Worm (Caenorhabditis elegans): ENCODE data around the gene C38D9.2.

Gene C38D9.2

DNA sequence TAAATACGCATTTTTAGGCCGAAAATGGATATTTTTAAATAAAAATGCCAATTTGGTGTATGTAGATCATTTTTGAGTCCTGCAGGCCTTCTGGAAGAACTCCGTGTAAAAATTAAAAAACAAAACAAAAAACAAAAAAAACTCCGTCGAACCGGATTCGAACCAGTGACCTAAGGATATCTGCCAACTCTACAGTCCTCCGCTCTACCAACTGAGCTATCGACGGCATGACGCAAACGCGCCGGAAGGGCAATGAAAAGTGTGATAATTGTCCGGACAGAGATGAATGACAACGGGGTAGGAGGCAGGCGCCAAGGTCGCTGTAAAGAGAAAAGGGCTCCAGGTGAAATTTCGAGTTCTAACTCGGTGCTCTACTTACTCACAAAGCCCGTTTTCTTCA lies 24.6 kb upstream of the C38D9.2 start:
- no peak for TF ChIP-seq med-1 (GFP tag; optimal IDR thresholded peaks at IDR 0.05; ENCODE audit: insufficient read depth)
- TF ChIP-seq T22C8.4 (GFP tag; IDR thresholded peaks at IDR 0.05), result no peak
- peak; percentile 57 for TF ChIP-seq klf-2 (GFP tag; conservative IDR thresholded peaks at IDR 0.05)
- TF ChIP-seq tab-1 (GFP tag; IDR thresholded peaks at IDR 0.05), result 0 out of 2 replicates have a peak, but pooled peaks have one; percentile 65
- peak; percentile 59; the same call in 1 of the 2 replicates for TF ChIP-seq flt-1 (GFP tag; IDR thresholded peaks at IDR 0.05)
- TF ChIP-seq ztf-23 (GFP tag; IDR thresholded peaks at IDR 0.05), result peak; percentile 53; the same call in 1 of the 2 replicates
- TF ChIP-seq cog-1 (tag; optimal IDR thresholded peaks at IDR 0.05), result no peak
- no peak for TF ChIP-seq ref-1 (GFP tag; conservative IDR thresholded peaks at IDR 0.05)
- no peak for TF ChIP-seq ztf-29 (GFP tag; IDR thresholded peaks at IDR 0.05)

DNA sequence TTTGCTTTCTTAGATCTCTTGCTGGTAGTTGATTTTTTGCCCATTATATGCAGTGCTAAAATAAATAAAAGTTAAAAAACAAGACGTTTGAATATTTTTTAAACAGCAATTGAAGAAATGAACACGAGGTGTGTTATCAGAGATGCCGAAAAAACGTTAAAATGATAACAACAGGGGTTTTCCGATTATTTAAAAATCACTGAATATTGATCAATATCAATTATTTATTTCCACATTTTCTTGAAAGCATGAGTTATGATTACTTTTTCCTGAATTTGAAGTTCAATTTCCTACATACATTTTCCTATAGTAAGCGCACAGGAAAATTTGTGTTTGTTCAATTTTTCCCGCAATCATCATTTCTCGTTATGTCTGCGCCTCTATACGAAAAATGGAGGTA lies 20.0 kb upstream of the C38D9.2 start:
- TF ChIP-seq ztf-23 (GFP tag; IDR thresholded peaks at IDR 0.05) (no peak), med-1 (GFP tag; optimal IDR thresholded peaks at IDR 0.05; ENCODE audit: insufficient read depth) (no peak), ref-1 (GFP tag; conservative IDR thresholded peaks at IDR 0.05) (no peak), cog-1 (tag; optimal IDR thresholded peaks at IDR 0.05) (no peak), klf-2 (GFP tag; conservative IDR thresholded peaks at IDR 0.05) (no peak), T22C8.4 (GFP tag; IDR thresholded peaks at IDR 0.05) (no peak), ztf-29 (GFP tag; IDR thresholded peaks at IDR 0.05) (no peak)

DNA sequence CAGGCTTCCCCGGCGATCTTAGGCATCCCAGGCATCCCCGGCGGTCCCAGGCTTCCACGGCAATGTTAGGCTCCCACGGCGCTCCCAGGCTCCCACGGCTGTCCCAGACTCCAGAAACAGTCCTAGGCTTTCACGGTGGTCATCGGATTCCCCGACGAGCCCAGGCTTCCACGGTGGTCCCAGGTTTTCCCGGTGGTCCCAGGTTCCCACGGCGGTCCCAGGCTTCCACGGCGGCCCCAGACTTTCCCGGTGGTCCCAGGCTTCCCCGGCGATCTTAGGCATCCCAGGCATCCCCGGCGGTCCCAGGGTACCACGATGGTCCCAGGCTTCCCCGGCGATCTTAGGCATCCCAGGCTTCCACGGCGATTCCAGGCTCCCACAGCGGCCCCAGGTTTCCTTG lies 18.3 kb upstream of the C38D9.2 start:
- TF ChIP-seq ztf-29 (GFP tag; IDR thresholded peaks at IDR 0.05), result no peak
- TF ChIP-seq T22C8.4 (GFP tag; IDR thresholded peaks at IDR 0.05), result no peak
- no peak for TF ChIP-seq flt-1 (GFP tag; IDR thresholded peaks at IDR 0.05)
- no peak for TF ChIP-seq med-1 (GFP tag; optimal IDR thresholded peaks at IDR 0.05; ENCODE audit: insufficient read depth)
- TF ChIP-seq cog-1 (tag; optimal IDR thresholded peaks at IDR 0.05), result no peak
- no peak for TF ChIP-seq tab-1 (GFP tag; IDR thresholded peaks at IDR 0.05)

DNA sequence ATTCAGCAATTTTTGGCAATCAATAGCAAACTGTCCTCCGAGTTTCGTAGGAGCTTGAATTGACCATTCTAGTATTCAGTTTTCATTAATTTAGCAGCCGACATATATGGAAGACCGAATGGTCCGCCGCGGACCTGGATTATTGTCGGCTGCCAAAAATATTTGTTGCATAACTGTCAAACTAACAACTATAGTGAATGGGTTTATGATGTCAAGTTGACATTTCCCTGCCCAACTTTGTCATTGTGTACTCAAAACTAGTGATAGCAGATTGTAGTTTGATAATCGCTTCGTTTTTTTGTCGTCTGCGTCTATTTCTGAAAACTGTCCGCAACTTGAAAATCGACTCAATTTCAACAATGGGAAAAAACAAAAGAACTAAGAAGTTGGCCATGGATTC lies 17.6 kb upstream of the C38D9.2 start, which contains the start of gene fbxa-176:
Gene fbxa-176, plus strand, starts transcription at position 314 of the 400 bp plus-strand sequence.
- TF ChIP-seq med-1 (GFP tag; optimal IDR thresholded peaks at IDR 0.05; ENCODE audit: insufficient read depth) (no peak), ztf-23 (GFP tag; IDR thresholded peaks at IDR 0.05) (no peak), ztf-29 (GFP tag; IDR thresholded peaks at IDR 0.05) (no peak), cog-1 (tag; optimal IDR thresholded peaks at IDR 0.05) (no peak), flt-1 (GFP tag; IDR thresholded peaks at IDR 0.05) (no peak)

DNA sequence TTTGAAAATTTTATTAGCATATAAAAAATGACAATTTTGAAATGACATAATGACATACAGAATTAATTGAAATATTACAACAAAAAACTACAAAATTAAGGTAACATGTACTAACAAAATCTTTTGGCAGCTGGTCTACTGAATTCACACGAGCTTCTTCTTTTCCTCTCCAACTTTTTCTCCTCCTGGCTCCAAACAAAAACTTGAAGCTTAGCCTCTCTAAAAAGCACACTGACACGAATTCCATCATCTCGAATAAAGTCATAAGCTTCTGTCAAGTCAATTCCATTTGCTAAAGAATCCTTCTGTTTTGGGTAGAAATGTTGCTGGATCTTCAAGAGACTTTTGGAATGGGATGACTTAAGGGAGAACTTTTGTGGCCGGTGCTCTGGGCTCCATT lies 15.6 kb upstream of the C38D9.2 start:
- no peak for TF ChIP-seq T22C8.4 (GFP tag; IDR thresholded peaks at IDR 0.05)
- no peak for TF ChIP-seq flt-1 (GFP tag; IDR thresholded peaks at IDR 0.05)
- no peak for TF ChIP-seq klf-2 (GFP tag; conservative IDR thresholded peaks at IDR 0.05)
- TF ChIP-seq ref-1 (GFP tag; conservative IDR thresholded peaks at IDR 0.05), result no peak
- no peak for TF ChIP-seq cog-1 (tag; optimal IDR thresholded peaks at IDR 0.05)
- TF ChIP-seq ztf-29 (GFP tag; IDR thresholded peaks at IDR 0.05), result no peak
- TF ChIP-seq ztf-23 (GFP tag; IDR thresholded peaks at IDR 0.05), result no peak
- TF ChIP-seq med-1 (GFP tag; optimal IDR thresholded peaks at IDR 0.05; ENCODE audit: insufficient read depth), result no peak
- TF ChIP-seq tab-1 (GFP tag; IDR thresholded peaks at IDR 0.05), result no peak

DNA sequence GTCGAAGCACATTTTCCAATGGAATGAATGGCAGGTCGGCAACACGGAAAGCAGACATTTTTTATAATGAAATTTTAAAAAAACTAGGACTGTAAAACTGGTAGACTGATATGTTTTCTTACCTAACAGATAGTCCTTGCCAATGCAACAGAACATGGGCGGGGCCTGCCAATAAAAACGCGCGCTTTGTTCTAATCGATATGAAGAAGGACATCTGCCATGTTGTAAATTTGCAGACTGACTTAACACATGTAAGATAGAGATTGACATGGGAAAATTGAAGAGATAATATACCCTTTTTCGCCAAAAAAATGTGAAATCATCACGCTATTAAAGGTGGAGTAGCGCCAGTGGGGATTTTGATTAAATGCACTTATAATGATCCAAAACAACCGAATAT lies 14.2 kb upstream of the C38D9.2 start, which contains the start of gene C38D9.8:
Gene C38D9.8, minus strand, starts transcription at position 101 of the 400 bp plus-strand sequence.
- TF ChIP-seq ztf-23 (GFP tag; IDR thresholded peaks at IDR 0.05) (no peak), cog-1 (tag; optimal IDR thresholded peaks at IDR 0.05) (no peak), T22C8.4 (GFP tag; IDR thresholded peaks at IDR 0.05) (no peak), tab-1 (GFP tag; IDR thresholded peaks at IDR 0.05) (no peak), ztf-29 (GFP tag; IDR thresholded peaks at IDR 0.05) (no peak), klf-2 (GFP tag; conservative IDR thresholded peaks at IDR 0.05) (no peak), ref-1 (GFP tag; conservative IDR thresholded peaks at IDR 0.05) (no peak), med-1 (GFP tag; optimal IDR thresholded peaks at IDR 0.05; ENCODE audit: insufficient read depth) (no peak), flt-1 (GFP tag; IDR thresholded peaks at IDR 0.05) (no peak)

DNA sequence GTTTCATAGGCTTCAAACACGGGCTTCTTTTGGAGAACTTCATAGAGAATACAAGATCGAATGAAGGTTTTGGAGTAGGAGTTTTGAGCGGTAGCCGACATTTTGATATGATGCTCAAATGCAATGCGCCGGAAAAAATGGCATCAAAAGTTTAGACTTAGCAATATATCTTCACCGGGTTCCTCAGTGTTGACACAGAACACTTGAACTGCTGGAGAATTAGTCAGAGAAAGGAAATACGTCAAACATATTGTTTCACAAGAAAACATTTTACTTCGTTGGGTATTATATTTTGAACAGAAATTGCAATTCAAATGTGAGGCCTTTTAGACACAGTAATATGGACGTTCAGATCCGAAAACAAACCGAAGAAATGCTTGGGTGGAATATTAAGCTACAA lies 8.6 kb upstream of the C38D9.2 start, which contains the start of gene fbxa-174:
Gene fbxa-174, minus strand, starts transcription at position 101 of the 400 bp plus-strand sequence.
- TF ChIP-seq klf-2 (GFP tag; conservative IDR thresholded peaks at IDR 0.05), result no peak
- TF ChIP-seq ztf-29 (GFP tag; IDR thresholded peaks at IDR 0.05), result no peak
- TF ChIP-seq tab-1 (GFP tag; IDR thresholded peaks at IDR 0.05), result no peak
- no peak for TF ChIP-seq flt-1 (GFP tag; IDR thresholded peaks at IDR 0.05)
- no peak for TF ChIP-seq cog-1 (tag; optimal IDR thresholded peaks at IDR 0.05)
- no peak for TF ChIP-seq med-1 (GFP tag; optimal IDR thresholded peaks at IDR 0.05; ENCODE audit: insufficient read depth)
- TF ChIP-seq ztf-23 (GFP tag; IDR thresholded peaks at IDR 0.05), result no peak
- TF ChIP-seq ref-1 (GFP tag; conservative IDR thresholded peaks at IDR 0.05), result no peak
- no peak for TF ChIP-seq T22C8.4 (GFP tag; IDR thresholded peaks at IDR 0.05)

DNA sequence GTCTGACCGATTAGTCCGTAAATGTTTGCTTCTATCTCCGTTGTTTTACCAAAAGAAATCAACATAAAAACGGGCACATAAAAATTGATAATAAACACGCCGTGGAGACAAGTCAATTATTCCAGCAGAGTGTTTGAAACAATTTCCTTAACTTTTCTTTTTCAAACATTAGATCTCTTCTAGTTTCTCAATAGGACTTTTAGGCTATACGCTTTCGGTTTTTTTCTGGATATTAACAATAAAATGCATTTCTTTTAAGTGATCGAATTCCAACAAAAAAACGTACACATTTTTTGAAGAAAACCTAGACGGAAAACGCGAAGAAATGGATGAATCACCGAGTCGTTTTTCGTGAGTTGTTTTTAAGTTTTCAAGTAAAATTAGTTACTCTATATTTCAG lies 8.0 kb upstream of the C38D9.2 start, which contains the start of gene fbxa-172:
Gene fbxa-172, plus strand, starts transcription at position 301 of the 400 bp plus-strand sequence.
- TF ChIP-seq ztf-23 (GFP tag; IDR thresholded peaks at IDR 0.05), result no peak
- no peak for TF ChIP-seq ztf-29 (GFP tag; IDR thresholded peaks at IDR 0.05)
- no peak for TF ChIP-seq flt-1 (GFP tag; IDR thresholded peaks at IDR 0.05)
- no peak for TF ChIP-seq T22C8.4 (GFP tag; IDR thresholded peaks at IDR 0.05)
- no peak for TF ChIP-seq med-1 (GFP tag; optimal IDR thresholded peaks at IDR 0.05; ENCODE audit: insufficient read depth)
- no peak for TF ChIP-seq tab-1 (GFP tag; IDR thresholded peaks at IDR 0.05)
- TF ChIP-seq cog-1 (tag; optimal IDR thresholded peaks at IDR 0.05), result no peak

DNA sequence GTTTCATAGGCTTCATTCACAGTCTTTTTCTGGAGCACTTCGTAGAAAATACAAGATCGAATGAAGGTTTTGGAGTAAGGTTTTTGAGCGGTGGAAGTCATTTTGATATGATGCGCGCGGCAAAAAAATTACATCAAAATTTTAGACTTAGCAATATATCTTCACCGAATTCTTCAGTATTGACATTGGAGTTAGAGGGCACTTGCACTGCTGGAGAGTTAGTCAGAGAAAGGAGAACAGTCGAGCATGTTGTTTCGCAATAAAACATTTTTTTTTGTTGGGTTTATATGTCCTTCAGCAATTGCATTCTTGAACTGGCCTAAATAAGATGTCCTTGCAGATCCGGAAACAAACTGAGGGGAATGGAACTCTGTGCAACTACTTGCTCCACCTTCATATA lies 1.0 kb upstream of the C38D9.2 start, which contains the start of gene fbxa-171:
Gene fbxa-171, minus strand, starts transcription at position 101 of the 400 bp plus-strand sequence.
- no peak for TF ChIP-seq T22C8.4 (GFP tag; IDR thresholded peaks at IDR 0.05)

DNA sequence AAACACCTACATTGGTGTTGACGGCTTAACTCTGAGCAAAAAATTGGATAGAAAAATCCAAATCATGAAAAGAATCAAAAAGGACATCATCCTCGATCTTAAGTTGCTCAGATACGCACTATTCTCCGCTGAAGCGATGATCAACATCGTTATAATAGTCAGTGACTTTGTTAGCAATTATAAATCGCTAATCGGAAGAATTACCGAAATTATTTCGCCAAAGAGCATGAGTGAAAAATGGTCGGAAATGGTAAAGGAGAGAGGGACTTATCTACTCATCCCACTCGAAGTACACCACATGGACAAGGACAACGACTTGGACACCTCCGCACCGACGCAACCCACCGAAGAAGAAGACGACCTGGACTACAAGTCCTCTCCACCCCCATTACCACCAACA lies 13.1 kb downstream of the C38D9.2 start:
- no peak for TF ChIP-seq ztf-29 (GFP tag; IDR thresholded peaks at IDR 0.05)
- no peak for TF ChIP-seq med-1 (GFP tag; optimal IDR thresholded peaks at IDR 0.05; ENCODE audit: insufficient read depth)
- no peak for TF ChIP-seq T22C8.4 (GFP tag; IDR thresholded peaks at IDR 0.05)
- TF ChIP-seq ztf-23 (GFP tag; IDR thresholded peaks at IDR 0.05), result no peak
- TF ChIP-seq cog-1 (tag; optimal IDR thresholded peaks at IDR 0.05), result no peak
- no peak for TF ChIP-seq ref-1 (GFP tag; conservative IDR thresholded peaks at IDR 0.05)
- no peak for TF ChIP-seq flt-1 (GFP tag; IDR thresholded peaks at IDR 0.05)
- TF ChIP-seq klf-2 (GFP tag; conservative IDR thresholded peaks at IDR 0.05), result no peak
- TF ChIP-seq tab-1 (GFP tag; IDR thresholded peaks at IDR 0.05), result no peak
